Worm (Caenorhabditis elegans): ENCODE measurements around the gene C02H6.3.

DNA sequence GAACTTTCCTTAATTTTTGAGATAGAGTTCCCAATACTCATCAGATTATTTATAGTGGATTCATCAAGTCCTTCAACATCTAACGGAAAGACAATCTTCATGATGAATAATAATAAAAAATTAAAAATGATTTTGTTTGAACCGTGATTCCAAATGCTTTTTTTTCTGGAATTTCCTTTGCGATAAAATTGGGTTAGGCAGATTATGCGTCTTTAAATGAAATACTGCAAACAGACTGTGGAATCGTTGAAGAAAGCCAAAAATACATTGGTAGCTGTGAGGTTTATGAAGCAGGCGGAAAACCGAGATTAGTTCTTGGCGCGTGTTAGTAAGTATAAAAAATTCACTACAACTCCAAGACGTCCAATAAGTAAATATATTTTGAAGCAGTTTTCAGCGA is 38.9 kb upstream of the C02H6.3 start, which contains the start of gene srw-68:
- TF ChIP-seq dao-5 (tag; optimal IDR thresholded peaks at IDR 0.05) (no peak), him-1 (tag; optimal IDR thresholded peaks at IDR 0.05) (no peak), W03F9.2 (tag; optimal IDR thresholded peaks at IDR 0.05) (no peak)

All from whole organism, L4/young adult.